Fruit fly (Drosophila melanogaster) Kc167 (cell line): ENCODE results near the gene Lgr1.

Source experiments
- Myc ChIP-seq: fragments of >200 bp; optimal IDR thresholded peaks from 2 replicates; lab custom pipeline; 2017; ENCODE audit warnings: missing external identifiers
- h ChIP-seq: fragments of >200 bp; optimal IDR thresholded peaks from 3 replicates; lab custom pipeline; 2018; ENCODE audit warnings: missing external identifiers
- insv ChIP-seq: fragments of >200 bp; optimal IDR thresholded peaks from 3 replicates; lab custom pipeline; 2018; ENCODE audit warnings: missing external identifiers
- ttk ChIP-seq: sonication (Bioruptor generic); optimal IDR thresholded peaks from 2 replicates; lab custom pipeline; 2017; ENCODE audit warnings: missing external identifiers

DNA sequence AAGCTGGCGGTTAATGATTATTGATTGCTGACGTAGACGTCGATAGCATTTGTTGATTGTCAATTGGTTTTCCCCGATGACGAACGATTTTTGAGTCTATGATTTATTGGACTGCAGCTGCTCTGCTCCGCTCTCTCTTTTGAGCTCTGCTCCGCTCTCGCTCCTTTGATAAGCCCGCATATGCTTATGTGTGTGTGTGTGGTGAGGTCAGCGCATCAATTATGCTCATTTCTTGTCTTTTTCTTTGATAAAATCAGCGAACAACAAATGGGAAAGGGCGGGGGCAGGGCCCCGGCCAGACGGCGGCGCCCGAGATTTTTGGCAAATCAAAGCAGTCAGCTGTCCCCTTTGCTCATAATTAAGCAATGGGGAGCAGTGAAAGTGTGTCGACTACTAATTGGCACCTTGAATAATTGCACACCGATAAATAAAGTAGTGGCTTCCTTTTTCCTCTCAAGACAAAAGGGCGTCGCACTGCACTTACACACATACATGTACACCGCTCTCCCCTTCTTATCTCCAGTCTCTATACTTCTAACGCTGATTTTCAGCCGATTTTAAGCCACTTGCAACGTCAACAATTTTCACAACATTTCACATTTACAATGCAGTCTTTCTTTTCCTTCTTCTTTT is 43.9 kb upstream of the Lgr1 start:
- TF ChIP-seq h = no peak
- no peak for TF ChIP-seq Myc (lab: Kevin White, UChicago)
- TF ChIP-seq insv (lab: Kevin White, UChicago) = no peak
- no peak for TF ChIP-seq ttk (lab: Kevin White, UChicago)
